Fruit fly (Drosophila melanogaster) whole organism: Measurements from ENCODE around the gene CG17721.

Source experiments
- CG8478 ChIP-seq: fragments of >200 bp; optimal IDR thresholded peaks from 2 replicates; lab custom pipeline; 2018; ENCODE audit warnings: inconsistent platforms
- Dll ChIP-seq: fragments of >200 bp; optimal IDR thresholded peaks from 2 replicates; lab custom pipeline; 2017
- EcR ChIP-seq, 2 experiments: fragments of >200 bp; optimal IDR thresholded peaks; 2 replicates each; lab custom pipeline; 2017; ENCODE audit warnings: missing biosample characterization in 2 of 2, missing genetic modification characterization in 2 of 2, missing genetic modification reagents in 2 of 2
- pan ChIP-seq: fragments of >200 bp; optimal IDR thresholded peaks from 2 replicates; lab custom pipeline; 2017
- psq ChIP-seq: fragments of >200 bp; optimal IDR thresholded peaks from 2 replicates; lab custom pipeline; 2017
- usp ChIP-seq: fragments of >200 bp; optimal IDR thresholded peaks from 2 replicates; lab custom pipeline; 2017; ENCODE audit warnings: missing biosample characterization, missing genetic modification characterization, mixed read lengths

dm6 chr3R:11230392-11230791 lies 4.5 kb upstream of the CG17721 start, which contains the start of gene GCC88:
- TF ChIP-seq psq (lab: Kevin White, UChicago) (no peak), usp (GFP tag; lab: Kevin White, UChicago) (no peak), pan (lab: Kevin White, UChicago) (no peak), Dll (lab: Kevin White, UChicago) (no peak), EcR (GFP tag; optimal IDR thresholded peaks at IDR 0.05; lab: Kevin White, UChicago) (no peak), CG8478 (lab: Kevin White, UChicago) (no peak)
